Worm (Caenorhabditis elegans): Measurements from ENCODE around the gene C14A11.6.

DNA sequence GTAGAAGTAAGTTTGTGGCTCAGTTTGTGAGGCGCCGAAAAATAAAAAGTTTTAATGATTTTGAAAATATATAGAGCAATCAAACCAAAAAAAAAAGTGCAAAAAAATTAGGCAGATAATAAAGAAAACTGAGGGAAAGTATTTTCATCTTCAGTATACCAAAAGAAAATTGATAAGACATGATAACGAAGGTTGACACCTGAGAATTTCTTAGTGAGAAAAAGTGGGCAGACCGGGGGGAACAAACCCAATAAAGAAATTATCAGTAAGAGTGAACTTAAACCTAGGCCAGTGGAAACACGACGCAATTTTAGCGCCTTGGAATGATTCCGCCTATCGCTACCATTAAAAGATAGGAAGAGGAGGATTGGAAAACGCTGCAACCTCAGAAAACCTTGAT is 24.7 kb upstream of the C14A11.6 start:
- TF ChIP-seq ceh-91 (GFP tag; IDR thresholded peaks at IDR 0.05), result no peak
- no peak for TF ChIP-seq pbrm-1 (GFP tag; IDR thresholded peaks at IDR 0.05)
- TF ChIP-seq efl-1 (GFP tag; optimal IDR thresholded peaks at IDR 0.05), result no peak
- no peak for TF ChIP-seq zfh-2 (GFP tag; conservative IDR thresholded peaks at IDR 0.05)
- no peak for TF ChIP-seq ama-1 (optimal IDR thresholded peaks at IDR 0.05)
- TF ChIP-seq ama-1 (GFP tag; optimal IDR thresholded peaks at IDR 0.05), result no peak
- no peak for TF ChIP-seq unc-130 (GFP tag; optimal IDR thresholded peaks at IDR 0.05)
- TF ChIP-seq him-1 (tag; optimal IDR thresholded peaks at IDR 0.05), result no peak
- TF ChIP-seq C17E4.6 (GFP tag; IDR thresholded peaks at IDR 0.05), result no peak
- no peak for TF ChIP-seq unc-62 (GFP tag; optimal IDR thresholded peaks at IDR 0.05)
- TF ChIP-seq cebp-2 (GFP tag; IDR thresholded peaks at IDR 0.05), result no peak
- TF ChIP-seq pha-4 (tag; optimal IDR thresholded peaks at IDR 0.05), result no peak
- TF ChIP-seq gei-17 (GFP tag; optimal IDR thresholded peaks at IDR 0.05), result no peak
